Fruit fly (Drosophila melanogaster): Measurements from ENCODE around the gene Mst36Fa.

Mst36Fa gene

dm6 chr2L:18689376-18689775, 12.6 kb upstream of the Mst36Fa start, which contains the start of gene CG10336 (continued):
- TF ChIP-seq emc (GFP tag; optimal IDR thresholded peaks at IDR 0.05) (no peak), CG10209 (GFP tag; optimal IDR thresholded peaks at IDR 0.05) (no peak), ab (GFP tag; optimal IDR thresholded peaks at IDR 0.05) (no peak), seq (GFP tag; IDR thresholded peaks at IDR 0.05) (no peak), Dbx (GFP tag; IDR thresholded peaks at IDR 0.05) (no peak), Myb (GFP tag; optimal IDR thresholded peaks at IDR 0.05) (no peak), phol (tag; optimal IDR thresholded peaks at IDR 0.05) (peak; percentile 50), CG14860 (GFP tag; IDR thresholded peaks at IDR 0.05; ENCODE audit: partially characterized antibody) (no peak; the same call in 2 of the 3 replicates), CG14050 (GFP tag; IDR thresholded peaks at IDR 0.05) (no peak), chn (GFP tag; optimal IDR thresholded peaks at IDR 0.05) (no peak), gro (GFP tag; optimal IDR thresholded peaks at IDR 0.05) (no peak), bbx (GFP tag; IDR thresholded peaks at IDR 0.05; ENCODE audit: partially characterized antibody) (peak; percentile 42; the same call in 1 of the 2 replicates), Dref (GFP tag; IDR thresholded peaks at IDR 0.05) (peak; percentile 34; the same call in 1 of the 2 replicates), nerfin-2 (GFP tag; IDR thresholded peaks at IDR 0.05; ENCODE audit: partially characterized antibody) (no peak), YL-1 (GFP tag; optimal IDR thresholded peaks at IDR 0.05) (peak; percentile 60), nom (GFP tag; optimal IDR thresholded peaks at IDR 0.05) (no peak), CG16779 (GFP tag; IDR thresholded peaks at IDR 0.05) (no peak), D (optimal IDR thresholded peaks at IDR 0.05) (no peak), D (GFP tag; optimal IDR thresholded peaks at IDR 0.05) (no peak), br (optimal IDR thresholded peaks at IDR 0.05) (no peak), CG17186 (GFP tag; optimal IDR thresholded peaks at IDR 0.05) (no peak), vfl (GFP tag; optimal IDR thresholded peaks at IDR 0.05) (no peak), CG6791 (GFP tag; IDR thresholded peaks at IDR 0.05; ENCODE audit: partially characterized antibody) (peak; percentile 56; the same call in 2 of the 3 replicates), sob (GFP tag; IDR thresholded peaks at IDR 0.05) (no peak), Rx (GFP tag; IDR thresholded peaks at IDR 0.05) (no peak), amos (GFP tag; IDR thresholded peaks at IDR 0.05; ENCODE audit: partially characterized antibody) (peak; percentile 62; the same call in 1 of the 2 replicates), pfk (GFP tag; optimal IDR thresholded peaks at IDR 0.05) (no peak), CTCF (GFP tag; optimal IDR thresholded peaks at IDR 0.05) (no peak), bowl (GFP tag; IDR thresholded peaks at IDR 0.05) (no peak), Pdp1 (GFP tag; optimal IDR thresholded peaks at IDR 0.05) (peak in 1 of 2 experiments; percentile 100), z (GFP tag; IDR thresholded peaks at IDR 0.05) (no peak), H2.0 (GFP tag; IDR thresholded peaks at IDR 0.05) (no peak)

dm6 chr2L:18688646-18689296, 12.0 kb upstream of the Mst36Fa start, which contains the start of gene msl-1:
Gene msl-1, minus strand, starts transcription at chr2L:18688800.
- TF ChIP-seq bsh (GFP tag; optimal IDR thresholded peaks at IDR 0.05) (no peak), CG15269 (tag; optimal IDR thresholded peaks at IDR 0.05) (no peak), bab2 (GFP tag; optimal IDR thresholded peaks at IDR 0.05) (no peak), CG5953 (GFP tag; IDR thresholded peaks at IDR 0.05) (no peak), CG7839 (tag; optimal IDR thresholded peaks at IDR 0.05) (no peak), CG14965 (GFP tag; optimal IDR thresholded peaks at IDR 0.05; ENCODE audit: borderline replicate concordance) (no peak), CG17612 (GFP tag; IDR thresholded peaks at IDR 0.05) (no peak), CG10267 (tag; optimal IDR thresholded peaks at IDR 0.05) (no peak), CG18011 (GFP tag; optimal IDR thresholded peaks at IDR 0.05) (no peak), ro (GFP tag; IDR thresholded peaks at IDR 0.05) (no peak), D19B (GFP tag; optimal IDR thresholded peaks at IDR 0.05) (no peak), sr (GFP tag; IDR thresholded peaks at IDR 0.05) (no peak), peb (GFP tag; IDR thresholded peaks at IDR 0.05) (no peak), Atf-2 (GFP tag; optimal IDR thresholded peaks at IDR 0.05) (peak; percentile 12), fd102C (GFP tag; optimal IDR thresholded peaks at IDR 0.05) (no peak), unc-4 (GFP tag; IDR thresholded peaks at IDR 0.05; ENCODE audit: partially characterized antibody) (peak; percentile 77), disco-r (GFP tag; optimal IDR thresholded peaks at IDR 0.05) (no peak), CG9727 (GFP tag; optimal IDR thresholded peaks at IDR 0.05) (peak; percentile 26), jing (GFP tag; optimal IDR thresholded peaks at IDR 0.05) (no peak), gem (tag; optimal IDR thresholded peaks at IDR 0.05) (no peak), CG32532 (GFP tag; IDR thresholded peaks at IDR 0.05) (peak; percentile 60; the same call in 1 of the 2 replicates)

Data from whole organism, embryonic.